Fruit fly (Drosophila melanogaster) whole organism, wandering third instar larva: ENCODE data around the gene His2Av.

Experiments used
- Abd-B ChIP-seq: fragments of >200 bp; optimal IDR thresholded peaks from 2 replicates; lab custom pipeline; 2017; ENCODE audit warnings: missing biosample characterization, missing genetic modification characterization
- CG32264 ChIP-seq: fragments of 200-800 bp; sonication (Bioruptor generic); optimal IDR thresholded peaks from 2 replicates; lab custom pipeline; 2016; ENCODE audit warnings: missing biosample characterization, missing genetic modification characterization
- CG9705 ChIP-seq: fragments of 200-800 bp; sonication (Bioruptor generic); optimal IDR thresholded peaks from 2 replicates; lab custom pipeline; 2018; ENCODE audit warnings: missing biosample characterization, mild to moderate bottlenecking, missing genetic modification characterization
- CrebA ChIP-seq: fragments of 200-800 bp; sonication (Bioruptor generic); optimal IDR thresholded peaks from 2 replicates; lab custom pipeline; 2016; ENCODE audit warnings: missing biosample characterization, mild to moderate bottlenecking, missing genetic modification characterization, borderline replicate concordance
- Dfd ChIP-seq: fragments of >200 bp; optimal IDR thresholded peaks from 2 replicates; lab custom pipeline; 2017; ENCODE audit warnings: missing biosample characterization, missing genetic modification characterization
- Dif ChIP-seq: fragments of 200-275, 200-300 bp; sonication (Bioruptor generic); optimal IDR thresholded peaks from 2 replicates; lab custom pipeline; 2018; ENCODE audit warnings: missing biosample characterization, missing genetic modification characterization; ENCODE audit not compliant: partially characterized antibody
- GATAd ChIP-seq: sonication (Bioruptor generic); optimal IDR thresholded peaks from 2 replicates; lab custom pipeline; 2016; ENCODE audit warnings: missing biosample characterization, missing genetic modification characterization
- HLH106 ChIP-seq: fragments of 200-800 bp; optimal IDR thresholded peaks from 3 replicates; lab custom pipeline; 2019; ENCODE audit warnings: missing biosample characterization, mild to moderate bottlenecking, missing genetic modification characterization, moderate library complexity
- Hnf4 ChIP-seq: fragments of 200-800 bp; sonication (Bioruptor generic); optimal IDR thresholded peaks from 2 replicates; lab custom pipeline; 2016; ENCODE audit warnings: missing biosample characterization, mild to moderate bottlenecking, missing genetic modification characterization
- Hr78 ChIP-seq: fragments of >200 bp; optimal IDR thresholded peaks from 2 replicates; lab custom pipeline; 2017; ENCODE audit warnings: missing biosample characterization, missing genetic modification characterization
- Hr83 ChIP-seq: fragments of 200-300 bp; sonication (Bioruptor generic); optimal IDR thresholded peaks from 2 replicates; lab custom pipeline; 2016; ENCODE audit warnings: missing biosample characterization, mild to moderate bottlenecking, missing genetic modification characterization, moderate library complexity; ENCODE audit not compliant: poor library complexity, severe bottlenecking
- Jra ChIP-seq: sonication (Bioruptor generic); optimal IDR thresholded peaks from 2 replicates; lab custom pipeline; 2016; ENCODE audit warnings: missing biosample characterization, missing genetic modification characterization
- Mio ChIP-seq: sonication (Bioruptor generic); optimal IDR thresholded peaks from 2 replicates; lab custom pipeline; 2016; ENCODE audit warnings: missing biosample characterization, missing genetic modification characterization
- Myc ChIP-seq: fragments of >200 bp; optimal IDR thresholded peaks from 2 replicates; lab custom pipeline; 2017
- OdsH ChIP-seq: fragments of 200-800 bp; sonication (Bioruptor generic); optimal IDR thresholded peaks from 2 replicates; lab custom pipeline; 2016; ENCODE audit warnings: missing biosample characterization, mild to moderate bottlenecking, missing genetic modification characterization
- Rel ChIP-seq, 2 experiments: fragments of 200-800 bp; sonication (Bioruptor generic) in 1 of 2; optimal IDR thresholded peaks; 2 replicates in 1 of 2; 3 replicates in 1 of 2; lab custom pipeline; 2016 to 2019; ENCODE audit warnings: mild to moderate bottlenecking in 2 of 2, missing biosample characterization in 2 of 2, missing genetic modification characterization in 2 of 2, moderate library complexity in 1 of 2
- Sp1 ChIP-seq: fragments of 200-800 bp; sonication (Bioruptor generic); optimal IDR thresholded peaks from 3 replicates; lab custom pipeline; 2019; ENCODE audit warnings: missing biosample characterization, mild to moderate bottlenecking, missing genetic modification characterization, moderate library complexity
- Vsx2 ChIP-seq: fragments of 200-300, 225-300 bp; sonication (Bioruptor generic); optimal IDR thresholded peaks from 2 replicates; lab custom pipeline; 2018; ENCODE audit warnings: missing biosample characterization, missing genetic modification characterization; ENCODE audit not compliant: partially characterized antibody
- br ChIP-seq: fragments of 200-800 bp; sonication (Bioruptor generic); optimal IDR thresholded peaks from 2 replicates; lab custom pipeline; 2016; ENCODE audit warnings: missing biosample characterization, missing genetic modification characterization
- brk ChIP-seq: fragments of 200-800 bp; sonication (Bioruptor generic); optimal IDR thresholded peaks from 2 replicates; lab custom pipeline; 2016; ENCODE audit warnings: missing biosample characterization, mild to moderate bottlenecking, missing genetic modification characterization
- dl ChIP-seq, 2 experiments: fragments of 175-275, 200-275 bp in 1 of 2; fragments of 200-275 bp in 1 of 2; sonication (Bioruptor generic); optimal IDR thresholded peaks; lab custom pipeline; 2018; ENCODE audit warnings: mild to moderate bottlenecking in 2 of 2, missing biosample characterization in 2 of 2, missing genetic modification characterization in 2 of 2, moderate library complexity in 2 of 2; ENCODE audit not compliant: partially characterized antibody in 2 of 2, insufficient read depth in 1 of 2
- dmrt93B ChIP-seq: fragments of 200-800 bp; sonication (Bioruptor generic); optimal IDR thresholded peaks from 2 replicates; lab custom pipeline; 2018; ENCODE audit warnings: missing biosample characterization, mild to moderate bottlenecking, missing genetic modification characterization
- dsf ChIP-seq: sonication (Bioruptor generic); optimal IDR thresholded peaks from 2 replicates; lab custom pipeline; 2016; ENCODE audit warnings: missing biosample characterization, missing genetic modification characterization, borderline replicate concordance
- ey ChIP-seq: fragments of 200-800 bp; sonication (Bioruptor generic); optimal IDR thresholded peaks from 2 replicates; lab custom pipeline; 2016; ENCODE audit warnings: missing biosample characterization, missing genetic modification characterization
- foxo ChIP-seq, 2 experiments: fragments of 200-800 bp; sonication (Bioruptor generic); optimal IDR thresholded peaks; 2 replicates in 1 of 2; 3 replicates in 1 of 2; lab custom pipeline; 2016 to 2017; ENCODE audit warnings: missing biosample characterization in 2 of 2, missing genetic modification characterization in 2 of 2
- fru ChIP-seq: fragments of 200-800 bp; sonication (Bioruptor generic); optimal IDR thresholded peaks from 3 replicates; lab custom pipeline; 2016; ENCODE audit warnings: missing biosample characterization, mild to moderate bottlenecking, missing genetic modification characterization
- h ChIP-seq: fragments of 200-800 bp; sonication (Bioruptor generic); optimal IDR thresholded peaks from 3 replicates; lab custom pipeline; 2016; ENCODE audit warnings: missing biosample characterization, mild to moderate bottlenecking, missing genetic modification characterization
- jim ChIP-seq: fragments of 175-275, 200-325 bp; sonication (Bioruptor generic); optimal IDR thresholded peaks from 2 replicates; lab custom pipeline; 2016; ENCODE audit warnings: missing biosample characterization, mild to moderate bottlenecking, missing genetic modification characterization
- lola ChIP-seq: fragments of >200 bp; optimal IDR thresholded peaks from 2 replicates; lab custom pipeline; 2017; ENCODE audit warnings: missing biosample characterization, missing genetic modification characterization
- pan ChIP-seq: fragments of >200 bp; optimal IDR thresholded peaks from 2 replicates; lab custom pipeline; 2017
- psq ChIP-seq: fragments of 200-800 bp; sonication (Bioruptor generic); optimal IDR thresholded peaks from 3 replicates; lab custom pipeline; 2017; ENCODE audit warnings: missing biosample characterization, mild to moderate bottlenecking, missing genetic modification characterization, moderate library complexity
- rgr ChIP-seq: fragments of 200-800 bp; sonication (Bioruptor generic); optimal IDR thresholded peaks from 3 replicates; lab custom pipeline; 2016; ENCODE audit warnings: missing biosample characterization, mild to moderate bottlenecking, missing genetic modification characterization
- sv ChIP-seq: fragments of 200-800 bp; sonication (Bioruptor generic); optimal IDR thresholded peaks from 3 replicates; lab custom pipeline; 2016; ENCODE audit warnings: missing biosample characterization, missing genetic modification characterization
- tai ChIP-seq: sonication (Bioruptor generic); optimal IDR thresholded peaks from 2 replicates; lab custom pipeline; 2016; ENCODE audit warnings: missing biosample characterization, missing genetic modification characterization
- usp ChIP-seq: fragments of >200 bp; optimal IDR thresholded peaks from 2 replicates; lab custom pipeline; 2017; ENCODE audit warnings: missing biosample characterization, missing genetic modification characterization
- woc ChIP-seq: sonication (Bioruptor generic); optimal IDR thresholded peaks from 2 replicates; lab custom pipeline; 2016; ENCODE audit warnings: missing biosample characterization, mild to moderate bottlenecking, missing genetic modification characterization

Gene His2Av

dm6 chr3R:26890088-26890487 is 23.4 kb downstream of the His2Av start:
- TF ChIP-seq dmrt93B (no peak), pan (lab: Kevin White, UChicago) (no peak), Hr83 (GFP tag; lab: Kevin White, UChicago) (no peak)

dm6 chr3R:26890499-26890898 is 23.8 kb downstream of the His2Av start:
- TF ChIP-seq Myc (lab: Kevin White, UChicago) (no peak), jim (GFP tag; lab: Kevin White, UChicago) (no peak), GATAd (GFP tag; lab: Kevin White, UChicago) (no peak), foxo (GFP tag; optimal IDR thresholded peaks at IDR 0.05; lab: Kevin White, UChicago) (no peak), HLH106 (tag; lab: Kevin White, UChicago) (no peak), dmrt93B (no peak), sv (no peak), usp (GFP tag; lab: Kevin White, UChicago) (no peak), Vsx2 (GFP tag; lab: Kevin White, UChicago) (no peak), psq (no peak), brk (no peak), Hr78 (GFP tag; lab: Kevin White, UChicago) (no peak), Hnf4 (GFP tag; lab: Kevin White, UChicago) (no peak), ey (no peak), pan (lab: Kevin White, UChicago) (no peak), CG32264 (GFP tag; lab: Kevin White, UChicago) (no peak), Abd-B (GFP tag; lab: Kevin White, UChicago) (no peak), OdsH (GFP tag; lab: Kevin White, UChicago) (no peak)

- TF ChIP-seq ey, result peak; percentile 59
- no peak for TF ChIP-seq Abd-B (GFP tag; lab: Kevin White, UChicago)
- peak; percentile 33 for TF ChIP-seq Hnf4 (GFP tag; lab: Kevin White, UChicago)
- TF ChIP-seq psq, result peak; percentile 27
- TF ChIP-seq OdsH (GFP tag; lab: Kevin White, UChicago), result peak; percentile 36
- TF ChIP-seq fru (GFP tag; lab: Kevin White, UChicago), result peak; percentile 7
- no peak for TF ChIP-seq jim (GFP tag; lab: Kevin White, UChicago)
- TF ChIP-seq Mio, result no peak
- TF ChIP-seq rgr (GFP tag; lab: Kevin White, UChicago), result peak; percentile 26
- TF ChIP-seq woc (GFP tag; lab: Kevin White, UChicago), result peak; percentile 27
- peak in 1 of 2 experiments; percentile 51 for TF ChIP-seq foxo (GFP tag; optimal IDR thresholded peaks at IDR 0.05; lab: Kevin White, UChicago)
- TF ChIP-seq br (GFP tag; lab: Kevin White, UChicago), result peak; percentile 52
- TF ChIP-seq Rel (GFP tag; optimal IDR thresholded peaks at IDR 0.05; lab: Kevin White, UChicago), result no peak
- no peak for TF ChIP-seq Rel (tag; optimal IDR thresholded peaks at IDR 0.05; lab: Kevin White, UChicago)
- no peak for TF ChIP-seq Sp1
- no peak for TF ChIP-seq tai
- TF ChIP-seq, all 38 proteins: peak for 9
Observed at dm6 chr3R:26892764-26893163, 26.0 kb downstream of the His2Av start.

dm6 chr3R:26893621-26894316 is 27.0 kb downstream of the His2Av start:
- TF ChIP-seq Abd-B (GFP tag; lab: Kevin White, UChicago) (no peak), dsf (no peak), CrebA (GFP tag; lab: Kevin White, UChicago) (no peak), HLH106 (tag; lab: Kevin White, UChicago) (peak; percentile 13), Hnf4 (GFP tag; lab: Kevin White, UChicago) (no peak), usp (GFP tag; lab: Kevin White, UChicago) (no peak), Hr83 (GFP tag; lab: Kevin White, UChicago) (no peak), GATAd (GFP tag; lab: Kevin White, UChicago) (no peak), sv (no peak), Myc (lab: Kevin White, UChicago) (no peak), dl (GFP tag; optimal IDR thresholded peaks at IDR 0.05; lab: Kevin White, UChicago; ENCODE audit: insufficient read depth in 1 of 2, partially characterized antibody in 2 of 2) (no peak), Dfd (GFP tag; lab: Kevin White, UChicago) (no peak), fru (GFP tag; lab: Kevin White, UChicago) (peak; percentile 41), pan (lab: Kevin White, UChicago) (no peak), psq (peak; percentile 34), woc (GFP tag; lab: Kevin White, UChicago) (peak; percentile 22), foxo (GFP tag; optimal IDR thresholded peaks at IDR 0.05; lab: Kevin White, UChicago) (peak in 1 of 2 experiments; percentile 47), ey (peak; percentile 43), CG9705 (GFP tag; lab: Kevin White, UChicago) (no peak), Sp1 (peak; percentile 10), Rel (GFP tag; optimal IDR thresholded peaks at IDR 0.05; lab: Kevin White, UChicago) (no peak), Rel (tag; optimal IDR thresholded peaks at IDR 0.05; lab: Kevin White, UChicago) (no peak), Jra (GFP tag; lab: Kevin White, UChicago) (no peak), br (GFP tag; lab: Kevin White, UChicago) (peak; percentile 29), dmrt93B (no peak), rgr (GFP tag; lab: Kevin White, UChicago) (peak; percentile 29), h (GFP tag; lab: Kevin White, UChicago) (no peak), Vsx2 (GFP tag; lab: Kevin White, UChicago) (no peak), Dif (GFP tag; lab: Kevin White, UChicago) (no peak), OdsH (GFP tag; lab: Kevin White, UChicago) (peak; percentile 36), brk (no peak), lola (GFP tag; lab: Kevin White, UChicago) (no peak), Mio (no peak)
